Fruit fly (Drosophila melanogaster): ENCODE measurements around the gene Snmp1.

The Snmp1 gene

DNA sequence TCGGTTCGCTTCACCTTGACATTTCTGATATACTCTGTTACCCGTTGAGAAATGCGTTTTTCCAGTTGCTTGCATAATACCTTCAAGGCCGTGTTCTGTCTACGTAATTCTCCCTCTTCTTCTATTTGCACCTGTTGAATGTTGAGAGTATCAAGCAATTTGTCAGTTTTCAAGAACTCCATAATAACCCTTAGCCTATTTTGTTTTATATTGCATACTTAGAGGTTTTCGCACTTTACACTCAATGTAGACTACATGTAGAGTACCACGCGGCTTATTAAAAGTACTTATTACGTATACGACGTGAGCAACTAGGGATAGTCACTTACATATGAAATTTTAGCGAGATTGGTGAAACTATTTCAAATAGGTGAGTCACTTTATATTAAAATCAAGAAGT is 35.1 kb upstream of the Snmp1 start (continued):
- peak; percentile 32 for TF ChIP-seq CG7987 (GFP tag; optimal IDR thresholded peaks at IDR 0.05)
- TF ChIP-seq Pdp1 (GFP tag; optimal IDR thresholded peaks at IDR 0.05), result peak in 1 of 2 experiments; percentile 90
- TF ChIP-seq dysf (GFP tag; IDR thresholded peaks at IDR 0.05), result no peak
- TF ChIP-seq Bgb (GFP tag; IDR thresholded peaks at IDR 0.05; ENCODE audit: partially characterized antibody), result peak; percentile 55
- peak; percentile 15 for TF ChIP-seq CG17385 (GFP tag; optimal IDR thresholded peaks at IDR 0.05)
- peak; percentile 10 for TF ChIP-seq pho (GFP tag; optimal IDR thresholded peaks at IDR 0.05)
- peak; percentile 2 for TF ChIP-seq lilli (GFP tag; optimal IDR thresholded peaks at IDR 0.05)
- no peak for TF ChIP-seq CG1024 (GFP tag; IDR thresholded peaks at IDR 0.05)
- TF ChIP-seq en (GFP tag; optimal IDR thresholded peaks at IDR 0.05), result no peak
- peak; percentile 97 for TF ChIP-seq CG9437 (GFP tag; optimal IDR thresholded peaks at IDR 0.05)
- 0 out of 3 replicates have a peak, but pooled peaks have one; percentile 33 for TF ChIP-seq knrl (GFP tag; IDR thresholded peaks at IDR 0.05; ENCODE audit: partially characterized antibody)

DNA sequence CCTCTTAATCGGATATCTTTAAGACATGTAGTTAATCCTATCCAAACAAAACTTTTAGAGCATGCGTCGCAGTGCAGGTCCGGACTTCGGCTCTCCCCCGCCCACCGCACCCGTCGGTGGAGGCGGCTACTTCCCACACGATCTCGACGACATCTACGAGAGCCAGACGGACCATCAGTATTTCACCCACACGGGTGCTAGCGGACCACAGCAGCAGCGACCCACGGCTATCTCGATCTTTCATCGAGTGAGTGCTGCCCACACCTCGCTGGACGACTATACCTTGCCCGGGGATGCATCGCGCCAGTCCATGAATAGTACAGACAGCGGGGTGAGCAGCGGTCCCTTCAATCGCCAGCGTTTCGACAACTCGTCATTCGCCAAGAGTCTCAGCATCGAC is 33.6 kb upstream of the Snmp1 start:
- TF ChIP-seq D19A (tag; optimal IDR thresholded peaks at IDR 0.05) (no peak), sr (GFP tag; IDR thresholded peaks at IDR 0.05) (peak; percentile 96), hkb (optimal IDR thresholded peaks at IDR 0.05) (no peak), hkb (GFP tag; IDR thresholded peaks at IDR 0.05) (no peak), Gsc (GFP tag; IDR thresholded peaks at IDR 0.05) (no peak), CG9932 (GFP tag; IDR thresholded peaks at IDR 0.05) (0 out of 2 replicates have a peak, but pooled peaks have one; percentile 24)

DNA sequence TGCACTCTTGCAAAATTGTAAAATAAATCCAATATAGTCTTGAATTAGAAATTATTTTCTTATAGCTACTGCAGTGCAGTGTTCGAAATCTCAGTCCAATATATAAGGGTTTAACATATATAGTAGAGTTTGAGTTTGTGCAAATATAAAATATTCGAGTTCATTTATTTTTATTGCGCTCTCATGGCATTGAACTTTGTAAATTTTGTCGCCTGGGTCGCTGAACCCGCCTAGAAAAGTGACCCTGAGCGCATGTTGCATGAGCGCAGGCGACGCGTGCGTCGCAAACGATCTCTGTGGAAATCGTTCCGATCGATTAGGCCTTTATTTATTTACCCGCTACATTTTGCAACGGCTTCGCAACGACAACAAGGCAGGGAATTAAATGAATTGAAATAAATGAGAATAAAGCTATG is 32.0 kb upstream of the Snmp1 start:
- TF ChIP-seq chif (GFP tag; optimal IDR thresholded peaks at IDR 0.05) (peak; percentile 21 to 30), Antp (GFP tag; optimal IDR thresholded peaks at IDR 0.05) (peak; percentile 11), CG1024 (GFP tag; IDR thresholded peaks at IDR 0.05) (no peak), Bdp1 (GFP tag; optimal IDR thresholded peaks at IDR 0.05) (peak; percentile 11), CG4360 (GFP tag; IDR thresholded peaks at IDR 0.05) (no peak), pros (GFP tag; optimal IDR thresholded peaks at IDR 0.05) (no peak), row (GFP tag; IDR thresholded peaks at IDR 0.05) (peak; percentile 53), CG10267 (tag; optimal IDR thresholded peaks at IDR 0.05) (peak; percentile 4), CG1529 (GFP tag; optimal IDR thresholded peaks at IDR 0.05) (peak; percentile 41), da (GFP tag; optimal IDR thresholded peaks at IDR 0.05) (no peak), esg (GFP tag; conservative IDR thresholded peaks at IDR 0.05) (peak; percentile 19; the same call in 1 of the 2 replicates), CG17361 (GFP tag; IDR thresholded peaks at IDR 0.05) (peak; percentile 55; the same call in 2 of the 3 replicates), NfI (GFP tag; optimal IDR thresholded peaks at IDR 0.05) (peak; percentile 19), Ada2b (GFP tag; IDR thresholded peaks at IDR 0.05) (peak; percentile 24; the same call in 1 of the 2 replicates), dysf (GFP tag; IDR thresholded peaks at IDR 0.05) (0 out of 3 replicates have a peak, but pooled peaks have one; percentile 6), CG30431 (GFP tag; optimal IDR thresholded peaks at IDR 0.05) (peak; percentile 27), CG13775 (GFP tag; optimal IDR thresholded peaks at IDR 0.05) (peak; percentile 28), CG14441 (GFP tag; IDR thresholded peaks at IDR 0.05) (peak; percentile 34; the same call in 1 of the 2 replicates), ATbp (GFP tag; optimal IDR thresholded peaks at IDR 0.05) (peak; percentile 52), Atf-2 (GFP tag; optimal IDR thresholded peaks at IDR 0.05) (peak; percentile 8), CG1602 (GFP tag; optimal IDR thresholded peaks at IDR 0.05) (peak; percentile 49), fd96Cb (tag; optimal IDR thresholded peaks at IDR 0.05) (no peak), luna (GFP tag; optimal IDR thresholded peaks at IDR 0.05) (no peak), Ets65A (GFP tag) (no peak), CG9817 (tag; optimal IDR thresholded peaks at IDR 0.05) (no peak), NK7.1 (GFP tag; optimal IDR thresholded peaks at IDR 0.05) (no peak), pan (optimal IDR thresholded peaks at IDR 0.05) (no peak), pan (GFP tag; optimal IDR thresholded peaks at IDR 0.05 in 1 of 2, IDR thresholded peaks at IDR 0.05 in 1 of 2) (peak in 1 of 2 experiments; percentile 49), Hr3 (GFP tag; optimal IDR thresholded peaks at IDR 0.05) (peak; percentile 1), CG2120 (GFP tag; optimal IDR thresholded peaks at IDR 0.05) (peak; percentile 32), bcd (GFP tag; optimal IDR thresholded peaks at IDR 0.05) (no peak), pnt (GFP tag; optimal IDR thresholded peaks at IDR 0.05) (peak; percentile 6), mam (GFP tag; optimal IDR thresholded peaks at IDR 0.05) (no peak), bab2 (GFP tag; optimal IDR thresholded peaks at IDR 0.05) (peak; percentile 28)
